Comparison of ENCODE assay signal across 5 fruit fly cellular contexts in genomic region chr3R:9630053-9630632, dm6.
TF ChIP-seq lines count a peak whose summit lies in the region.

No protein-coding gene starts in this region.

- TF ChIP-seq CTCF in whole organism, embryonic (GFP tag; optimal IDR thresholded peaks at IDR 0.05; lab: Kevin White, UChicago) = no peak

TF ChIP-seq in whole organism, adult, 20 proteins besides CTCF, POLR2A, EP300 and RAD21:
- TF ChIP-seq CG33017 (tag; optimal IDR thresholded peaks at IDR 0.05; lab: Kevin White, UChicago) (no peak), CG7045 (GFP tag; optimal IDR thresholded peaks at IDR 0.05; lab: Kevin White, UChicago) (no peak), cic (GFP tag; optimal IDR thresholded peaks at IDR 0.05; lab: Kevin White, UChicago) (peak; percentile 97), Mnt (GFP tag; optimal IDR thresholded peaks at IDR 0.05; lab: Kevin White, UChicago) (peak; percentile 70), tj (GFP tag; optimal IDR thresholded peaks at IDR 0.05; lab: Kevin White, UChicago) (peak; percentile 74), ovo (GFP tag; optimal IDR thresholded peaks at IDR 0.05; lab: Kevin White, UChicago) (peak; percentile 49)

TF ChIP-seq in whole organism, embryonic, 481 proteins besides CTCF, POLR2A, EP300 and RAD21 (continues in another document):
- peak; percentile 98 for TF ChIP-seq CG17385 (GFP tag; optimal IDR thresholded peaks at IDR 0.05; lab: Kevin White, UChicago)
- no peak for TF ChIP-seq CG8290 (GFP tag; optimal IDR thresholded peaks at IDR 0.05; lab: Kevin White, UChicago)
- peak in 1 of 2 experiments; percentile 23 for TF ChIP-seq CG8290 (tag; optimal IDR thresholded peaks at IDR 0.05; lab: Kevin White, UChicago)
- peak; percentile 80 for TF ChIP-seq cg (GFP tag; optimal IDR thresholded peaks at IDR 0.05; lab: Kevin White, UChicago)
- peak; percentile 22 for TF ChIP-seq CG10543 (GFP tag; optimal IDR thresholded peaks at IDR 0.05; lab: Kevin White, UChicago)
- peak; percentile 34 for TF ChIP-seq psq (GFP tag; optimal IDR thresholded peaks at IDR 0.05; lab: Kevin White, UChicago)
- TF ChIP-seq bsh (GFP tag; optimal IDR thresholded peaks at IDR 0.05; lab: Kevin White, UChicago) = peak in 1 of 2 experiments; percentile 18
- TF ChIP-seq CG7963 (GFP tag; IDR thresholded peaks at IDR 0.05; lab: Robert Waterston, UW; ENCODE audit: partially characterized antibody) = no peak
- no peak for TF ChIP-seq salm (tag; optimal IDR thresholded peaks at IDR 0.05; lab: Kevin White, UChicago)
- TF ChIP-seq danr (GFP tag; IDR thresholded peaks at IDR 0.05; lab: Robert Waterston, UW) = no peak
- no peak for TF ChIP-seq B-H2 (GFP tag; optimal IDR thresholded peaks at IDR 0.05; lab: Kevin White, UChicago)
- peak; percentile 5 for TF ChIP-seq CG7786 (GFP tag; optimal IDR thresholded peaks at IDR 0.05; lab: Kevin White, UChicago)
- peak; percentile 18 for TF ChIP-seq mirr (GFP tag; optimal IDR thresholded peaks at IDR 0.05; lab: Kevin White, UChicago)
- no peak for TF ChIP-seq zen (tag; optimal IDR thresholded peaks at IDR 0.05; lab: Kevin White, UChicago)
- TF ChIP-seq Ssrp (tag; optimal IDR thresholded peaks at IDR 0.05; lab: Kevin White, UChicago) = peak; percentile 9
- no peak for TF ChIP-seq CG9437 (GFP tag; optimal IDR thresholded peaks at IDR 0.05; lab: Kevin White, UChicago)
- peak in 1 of 2 experiments; percentile 25 for TF ChIP-seq Pdp1 (GFP tag; optimal IDR thresholded peaks at IDR 0.05; lab: Kevin White, UChicago)
- TF ChIP-seq Adf1 (GFP tag; IDR thresholded peaks at IDR 0.05; lab: Robert Waterston, UW) = no peak
- peak; percentile 71 for TF ChIP-seq sd (tag; optimal IDR thresholded peaks at IDR 0.05; lab: Kevin White, UChicago)
- peak; percentile 13 for TF ChIP-seq cwo (GFP tag; optimal IDR thresholded peaks at IDR 0.05; lab: Kevin White, UChicago)
- TF ChIP-seq CG1603 (tag; optimal IDR thresholded peaks at IDR 0.05; lab: Kevin White, UChicago) = no peak

TF ChIP-seq in whole organism, prepupa, 60 proteins besides CTCF, POLR2A, EP300 and RAD21:
- no peak for TF ChIP-seq Hr4 (GFP tag; optimal IDR thresholded peaks at IDR 0.05; lab: Kevin White, UChicago)
- peak in 1 of 2 experiments; percentile 8 for TF ChIP-seq ss (GFP tag; optimal IDR thresholded peaks at IDR 0.05; lab: Kevin White, UChicago)
- TF ChIP-seq vri (GFP tag; optimal IDR thresholded peaks at IDR 0.05; lab: Kevin White, UChicago) = peak; percentile 10
- TF ChIP-seq CG11762 (GFP tag; optimal IDR thresholded peaks at IDR 0.05; lab: Kevin White, UChicago; ENCODE audit: insufficient read depth) = no peak
- TF ChIP-seq CG6276 (GFP tag; optimal IDR thresholded peaks at IDR 0.05; lab: Kevin White, UChicago) = no peak
- peak; percentile 0 for TF ChIP-seq CG1621 (tag; optimal IDR thresholded peaks at IDR 0.05; lab: Kevin White, UChicago)
- TF ChIP-seq spab (GFP tag; optimal IDR thresholded peaks at IDR 0.05; lab: Kevin White, UChicago) = no peak
TF ChIP-seq in whole organism, prepupa: peak in this region for 3.

TF ChIP-seq in whole organism, pupa, 21 proteins besides CTCF, POLR2A, EP300 and RAD21:
- no peak for TF ChIP-seq Snoo (tag; optimal IDR thresholded peaks at IDR 0.05; lab: Kevin White, UChicago)
- TF ChIP-seq fd96Ca (GFP tag; IDR thresholded peaks at IDR 0.05; lab: Robert Waterston, UW) = no peak
- TF ChIP-seq Ets98B (GFP tag; IDR thresholded peaks at IDR 0.05; lab: Robert Waterston, UW) = no peak
- no peak for TF ChIP-seq CG17806 (tag; optimal IDR thresholded peaks at IDR 0.05; lab: Kevin White, UChicago)
- no peak for TF ChIP-seq rn (GFP tag; IDR thresholded peaks at IDR 0.05; lab: Robert Waterston, UW)
- peak; percentile 30 for TF ChIP-seq EcR (GFP tag; optimal IDR thresholded peaks at IDR 0.05; lab: Kevin White, UChicago)
- TF ChIP-seq CG12605 (GFP tag; IDR thresholded peaks at IDR 0.05; lab: Robert Waterston, UW) = no peak
- no peak for TF ChIP-seq CG9948 (tag; optimal IDR thresholded peaks at IDR 0.05; lab: Kevin White, UChicago)

TF ChIP-seq in whole organism, wandering third instar larva, 38 proteins besides CTCF, POLR2A, EP300 and RAD21:
- TF ChIP-seq CrebA (GFP tag; optimal IDR thresholded peaks at IDR 0.05; lab: Kevin White, UChicago; ENCODE audit: borderline replicate concordance) (peak; percentile 97), brk (GFP tag; optimal IDR thresholded peaks at IDR 0.05; lab: Kevin White, UChicago) (no peak), Dfd (GFP tag; optimal IDR thresholded peaks at IDR 0.05; lab: Kevin White, UChicago) (no peak), Hr83 (GFP tag; optimal IDR thresholded peaks at IDR 0.05; lab: Kevin White, UChicago; ENCODE audit: poor library complexity, severe bottlenecking) (peak; percentile 38), Rel (GFP tag; optimal IDR thresholded peaks at IDR 0.05; lab: Kevin White, UChicago) (no peak), Rel (tag; optimal IDR thresholded peaks at IDR 0.05; lab: Kevin White, UChicago) (peak; percentile 30), OdsH (GFP tag; optimal IDR thresholded peaks at IDR 0.05; lab: Kevin White, UChicago) (no peak), dl (GFP tag; optimal IDR thresholded peaks at IDR 0.05; lab: Kevin White, UChicago; ENCODE audit: insufficient read depth in 1 of 2, partially characterized antibody in 2 of 2) (peak in 1 of 2 experiments; percentile 37), psq (GFP tag; optimal IDR thresholded peaks at IDR 0.05; lab: Kevin White, UChicago) (peak; percentile 88)
